Worm (Caenorhabditis elegans): ENCODE results near the gene F15A8.1.

DNA sequence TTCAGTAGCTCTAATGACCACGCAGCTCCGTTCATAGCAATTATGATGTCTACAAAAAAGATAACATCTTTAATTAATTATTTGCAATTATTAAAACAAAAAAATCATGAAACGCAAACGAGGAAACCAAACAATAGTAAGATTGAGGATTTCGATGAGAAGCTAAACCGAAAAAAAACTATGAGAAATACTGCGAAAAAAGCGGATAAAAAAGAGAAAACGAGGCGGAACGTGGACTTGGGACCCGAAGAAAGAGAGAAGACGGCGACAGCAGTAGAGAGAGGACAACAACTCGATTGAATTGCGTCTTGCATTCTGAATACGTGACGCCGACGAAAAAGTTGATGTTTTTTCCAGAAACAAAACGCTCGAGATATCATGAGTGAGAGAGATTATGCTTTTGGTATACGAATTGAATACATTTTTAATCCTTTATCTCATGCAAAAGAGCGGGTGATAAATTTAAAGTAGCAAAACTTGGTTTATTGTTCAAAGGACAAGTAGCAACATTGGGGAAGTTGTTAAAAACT lies 48.1 kb downstream of the F15A8.1 start, which contains the start of gene ncr-1:
- TF ChIP-seq elt-3 (tag; optimal IDR thresholded peaks at IDR 0.05), result no peak
- TF ChIP-seq nhr-25 (tag; optimal IDR thresholded peaks at IDR 0.05), result no peak
- TF ChIP-seq ama-1 (optimal IDR thresholded peaks at IDR 0.05), result no peak

All from whole organism, L2 larva.